Worm (Caenorhabditis elegans) whole organism, late embryonic: ENCODE measurements around the gene T08D10.3.

Experiments
- F13H6.1 ChIP-seq: sonication (generic microtip); optimal IDR thresholded peaks from 2 replicates; lab custom pipeline; 2016; ENCODE audit warnings: missing genetic modification characterization, missing compliant biosample characterization
- K02D7.2 ChIP-seq: sonication (generic microtip); optimal IDR thresholded peaks from 2 replicates; lab custom pipeline; 2017; ENCODE audit warnings: mild to moderate bottlenecking, missing genetic modification characterization, missing compliant biosample characterization
- K09A11.1 ChIP-seq: sonication (generic microtip); optimal IDR thresholded peaks from 2 replicates; lab custom pipeline; 2017; ENCODE audit warnings: antibody characterized with exemption, mild to moderate bottlenecking, missing genetic modification characterization, missing compliant biosample characterization; ENCODE audit not compliant: insufficient read depth
- Y22D7AL.16 ChIP-seq: sonication (generic microtip); optimal IDR thresholded peaks from 2 replicates; lab custom pipeline; 2016; ENCODE audit warnings: missing genetic modification characterization, missing compliant biosample characterization
- ahr-1 ChIP-seq: sonication (generic microtip); optimal IDR thresholded peaks from 2 replicates; lab custom pipeline; 2016; ENCODE audit warnings: missing genetic modification characterization, missing compliant biosample characterization
- ama-1 ChIP-seq: fragments of 150-350 bp; optimal IDR thresholded peaks from 2 replicates; lab custom pipeline; 2014
- ceh-19 ChIP-seq: fragments of 200-800 bp; sonication (Bioruptor generic); optimal IDR thresholded peaks from 2 replicates; lab custom pipeline; 2018; ENCODE audit warnings: mild to moderate bottlenecking, missing genetic modification characterization, missing compliant biosample characterization
- ceh-2 ChIP-seq: sonication (generic microtip); optimal IDR thresholded peaks from 2 replicates; lab custom pipeline; 2016; ENCODE audit warnings: missing genotype, missing genetic modification characterization, missing compliant biosample characterization
- ceh-22 ChIP-seq: sonication (generic microtip); optimal IDR thresholded peaks from 2 replicates; lab custom pipeline; 2017; ENCODE audit warnings: missing biosample characterization, missing genetic modification characterization
- ceh-30 ChIP-seq: fragments of 150-350 bp; optimal IDR thresholded peaks from 2 replicates; lab custom pipeline; 2014; ENCODE audit warnings: missing biosample characterization, missing genetic modification characterization
- ceh-31 ChIP-seq: sonication (generic microtip); optimal IDR thresholded peaks from 2 replicates; lab custom pipeline; 2016; ENCODE audit warnings: missing genetic modification characterization, missing compliant biosample characterization
- ceh-34 ChIP-seq: sonication (generic microtip); optimal IDR thresholded peaks from 2 replicates; lab custom pipeline; 2016; ENCODE audit warnings: mild to moderate bottlenecking, missing genetic modification characterization, missing compliant biosample characterization
- ceh-48 ChIP-seq: sonication (generic microtip); optimal IDR thresholded peaks from 2 replicates; lab custom pipeline; 2016; ENCODE audit warnings: missing genetic modification characterization, inconsistent platforms, missing compliant biosample characterization
- ceh-9 ChIP-seq: sonication (generic microtip); optimal IDR thresholded peaks from 2 replicates; lab custom pipeline; 2016; ENCODE audit warnings: mild to moderate bottlenecking, missing genetic modification characterization, inconsistent platforms, missing compliant biosample characterization
- dmd-4 ChIP-seq: sonication (generic microtip); optimal IDR thresholded peaks from 2 replicates; lab custom pipeline; 2016; ENCODE audit warnings: borderline replicate concordance, missing genetic modification characterization, missing compliant biosample characterization
- elt-2 ChIP-seq: sonication (generic microtip); optimal IDR thresholded peaks from 2 replicates; lab custom pipeline; 2016; ENCODE audit warnings: missing genetic modification reagents, missing genetic modification characterization, missing compliant biosample characterization
- ets-4 ChIP-seq: sonication (generic microtip); optimal IDR thresholded peaks from 2 replicates; lab custom pipeline; 2016; ENCODE audit warnings: missing genetic modification characterization, missing compliant biosample characterization
- fkh-10 ChIP-seq: fragments of 150-350 bp; optimal IDR thresholded peaks from 2 replicates; lab custom pipeline; 2014; ENCODE audit warnings: missing biosample characterization, missing genetic modification reagents, missing genetic modification characterization
- fkh-6 ChIP-seq: sonication (generic microtip); optimal IDR thresholded peaks from 2 replicates; lab custom pipeline; 2016; ENCODE audit warnings: missing genetic modification characterization, missing compliant biosample characterization
- hlh-13 ChIP-seq: fragments of 200-800 bp; sonication (Bioruptor generic); optimal IDR thresholded peaks from 2 replicates; lab custom pipeline; 2018; ENCODE audit warnings: mild to moderate bottlenecking, missing genetic modification characterization, missing compliant biosample characterization
- hlh-30 ChIP-seq: sonication (generic microtip); optimal IDR thresholded peaks from 2 replicates; lab custom pipeline; 2017; ENCODE audit warnings: antibody characterized with exemption, missing genetic modification characterization, missing compliant biosample characterization; ENCODE audit not compliant: insufficient read depth
- hlh-8 ChIP-seq: sonication (generic microtip); optimal IDR thresholded peaks from 2 replicates; lab custom pipeline; 2016; ENCODE audit warnings: missing genotype, missing genetic modification characterization, missing compliant biosample characterization
- lim-6 ChIP-seq: sonication (generic microtip); optimal IDR thresholded peaks from 2 replicates; lab custom pipeline; 2016; ENCODE audit warnings: missing genetic modification characterization, missing compliant biosample characterization
- madf-2 ChIP-seq: sonication (generic microtip); optimal IDR thresholded peaks from 2 replicates; lab custom pipeline; 2017; ENCODE audit warnings: missing genetic modification characterization, missing compliant biosample characterization
- nfya-1 ChIP-seq: sonication (generic microtip); optimal IDR thresholded peaks from 2 replicates; lab custom pipeline; 2017; ENCODE audit warnings: missing genetic modification characterization, mild to moderate bottlenecking, missing compliant biosample characterization, antibody characterized with exemption, moderate library complexity
- npax-4 ChIP-seq: sonication (generic microtip); optimal IDR thresholded peaks from 2 replicates; lab custom pipeline; 2016; ENCODE audit warnings: missing genetic modification characterization, missing compliant biosample characterization
- odd-2 ChIP-seq: sonication (generic microtip); optimal IDR thresholded peaks from 2 replicates; lab custom pipeline; 2017; ENCODE audit warnings: antibody characterized with exemption, mild to moderate bottlenecking, missing genetic modification characterization, missing compliant biosample characterization
- pat-9 ChIP-seq: fragments of 200-800 bp; sonication (Bioruptor generic); optimal IDR thresholded peaks from 2 replicates; lab custom pipeline; 2018; ENCODE audit warnings: mild to moderate bottlenecking, missing genetic modification characterization, moderate library complexity, missing compliant biosample characterization
- pax-1 ChIP-seq: fragments of 150-350 bp; optimal IDR thresholded peaks from 2 replicates; lab custom pipeline; 2014; ENCODE audit warnings: missing biosample characterization, missing genetic modification characterization
- pha-4 ChIP-seq: fragments of 150-350 bp; optimal IDR thresholded peaks from 2 replicates; lab custom pipeline; 2018; ENCODE audit warnings: missing biosample characterization, missing genetic modification reagents, missing genetic modification characterization
- pqm-1 ChIP-seq: sonication (generic microtip); optimal IDR thresholded peaks from 2 replicates; lab custom pipeline; 2016; ENCODE audit warnings: missing genetic modification characterization, missing compliant biosample characterization
- ref-2 ChIP-seq: sonication (generic microtip); optimal IDR thresholded peaks from 2 replicates; lab custom pipeline; 2016; ENCODE audit warnings: missing genetic modification characterization, missing compliant biosample characterization
- sox-2 ChIP-seq: fragments of 200-800 bp; sonication (Bioruptor generic); IDR thresholded peaks from 2 replicates; pipeline ENCODE4 v1.3.6; 2022; ENCODE audit warnings: missing genetic modification reagents, missing genetic modification characterization, missing compliant biosample characterization
- sox-4 ChIP-seq: sonication (generic microtip); optimal IDR thresholded peaks from 2 replicates; lab custom pipeline; 2017; ENCODE audit warnings: mild to moderate bottlenecking, missing genetic modification characterization, inconsistent platforms, missing compliant biosample characterization
- syd-9 ChIP-seq: sonication (generic microtip); optimal IDR thresholded peaks from 2 replicates; lab custom pipeline; 2016; ENCODE audit warnings: mild to moderate bottlenecking, missing genetic modification characterization, moderate library complexity, missing compliant biosample characterization
- tbx-2 ChIP-seq: sonication (generic microtip); optimal IDR thresholded peaks from 2 replicates; lab custom pipeline; 2016; ENCODE audit warnings: missing genetic modification characterization, missing compliant biosample characterization
- tbx-7 ChIP-seq: sonication (generic microtip); optimal IDR thresholded peaks from 2 replicates; lab custom pipeline; 2016; ENCODE audit warnings: missing genotype, missing genetic modification characterization, missing compliant biosample characterization
- ttx-3 ChIP-seq: sonication (generic microtip); optimal IDR thresholded peaks from 2 replicates; lab custom pipeline; 2016; ENCODE audit warnings: missing genetic modification reagents, missing genetic modification characterization, missing compliant biosample characterization
- unc-3 ChIP-seq, 2 experiments: fragments of 200-800 bp in 1 of 2; sonication (Bioruptor generic) in 1 of 2; sonication (generic microtip) in 1 of 2; conservative IDR thresholded peaks in 1 of 2; optimal IDR thresholded peaks in 1 of 2; 2 replicates each; pipeline versions ENCODE4 v1.3.6 to Lab custom; 2016 to 2022; ENCODE audit warnings: missing compliant biosample characterization in 2 of 2, missing genetic modification characterization in 2 of 2, missing genetic modification reagents in 1 of 2
- unc-42 ChIP-seq: sonication (generic microtip); optimal IDR thresholded peaks from 2 replicates; lab custom pipeline; 2016; ENCODE audit warnings: missing genotype, missing genetic modification characterization, missing compliant biosample characterization
- ztf-16 ChIP-seq: sonication (generic microtip); optimal IDR thresholded peaks from 2 replicates; lab custom pipeline; 2017; ENCODE audit warnings: missing genetic modification characterization, missing compliant biosample characterization

T08D10.3 gene

DNA sequence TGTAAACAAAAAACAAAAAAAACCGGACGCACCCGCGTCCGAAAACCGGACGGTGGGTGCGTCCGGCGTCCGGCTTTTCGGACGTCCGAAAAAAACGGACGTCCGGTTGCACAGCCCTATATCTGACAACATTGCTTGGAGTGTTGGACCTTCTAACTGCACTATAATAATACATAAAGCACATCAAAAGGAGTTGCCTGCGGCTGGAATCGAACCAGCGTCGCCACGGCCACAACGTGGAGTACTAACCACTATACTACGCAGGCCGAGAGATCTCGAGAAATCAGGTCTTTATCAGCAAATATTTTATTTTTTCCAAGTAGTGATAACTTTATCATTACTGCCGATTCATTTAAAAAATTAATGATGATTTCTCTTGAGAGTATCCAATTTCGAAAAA lies 38.1 kb downstream of the T08D10.3 start:
- TF ChIP-seq unc-42: no peak
- no peak for TF ChIP-seq madf-2 (tag; lab: Kevin White, UChicago)
- no peak for TF ChIP-seq hlh-13 (GFP tag; lab: Kevin White, UChicago)
- no peak for TF ChIP-seq ttx-3 (tag; lab: Kevin White, UChicago)
- TF ChIP-seq elt-2 (tag; lab: Kevin White, UChicago): no peak
- no peak for TF ChIP-seq ceh-31 (tag; lab: Kevin White, UChicago)
- no peak for TF ChIP-seq ceh-48 (tag; lab: Kevin White, UChicago)
- TF ChIP-seq pha-4 (tag; lab: Kevin White, UChicago): no peak
- no peak for TF ChIP-seq nfya-1 (tag; lab: Kevin White, UChicago)
- no peak for TF ChIP-seq ceh-19 (GFP tag; lab: Kevin White, UChicago)
- no peak for TF ChIP-seq dmd-4 (tag; lab: Kevin White, UChicago)
- TF ChIP-seq ama-1 (lab: Kevin White, UChicago): no peak
- TF ChIP-seq lim-6: no peak
- no peak for TF ChIP-seq fkh-6 (tag; lab: Kevin White, UChicago)
- TF ChIP-seq npax-4: no peak
- TF ChIP-seq ets-4: no peak
- no peak for TF ChIP-seq sox-4
- TF ChIP-seq K09A11.1 (tag; lab: Kevin White, UChicago): no peak
- TF ChIP-seq, all 69 proteins: peak for 0

DNA sequence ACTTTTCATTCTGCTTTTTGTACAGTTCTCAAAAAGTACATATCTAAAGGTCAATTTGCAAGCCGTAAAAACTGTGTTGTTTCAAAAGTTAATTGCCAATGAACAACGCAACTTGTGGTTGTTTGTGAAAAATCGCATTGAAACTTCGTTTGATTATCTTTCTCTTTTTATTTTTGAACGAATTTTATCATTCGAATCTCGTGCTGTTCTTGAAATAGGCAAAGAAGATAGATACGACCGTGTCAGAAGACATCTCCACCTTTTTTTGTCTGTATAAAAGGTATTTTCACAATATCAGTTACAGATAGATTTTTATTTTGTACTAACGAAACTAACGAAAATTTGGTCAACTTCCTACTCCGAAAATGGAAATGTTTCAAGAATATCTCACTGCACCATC lies 39.3 kb downstream of the T08D10.3 start, which contains the start of gene C49F5.7:
TSS of gene C49F5.7 (plus strand) at position 301 of the 400 bp plus-strand sequence.
- TF ChIP-seq madf-2 (tag; lab: Kevin White, UChicago): no peak
- no peak for TF ChIP-seq ceh-34
- TF ChIP-seq ceh-2 (tag; lab: Kevin White, UChicago): no peak
- TF ChIP-seq pax-1 (tag; lab: Kevin White, UChicago): no peak
- TF ChIP-seq unc-3 (GFP tag; conservative IDR thresholded peaks at IDR 0.05; lab: Robert Waterston, UW): no peak
- no peak for TF ChIP-seq unc-3 (tag; optimal IDR thresholded peaks at IDR 0.05; lab: Kevin White, UChicago)
- TF ChIP-seq syd-9: no peak
- no peak for TF ChIP-seq pqm-1 (tag; lab: Kevin White, UChicago)
- TF ChIP-seq ztf-16 (tag; lab: Kevin White, UChicago): no peak
- TF ChIP-seq fkh-6 (tag; lab: Kevin White, UChicago): no peak
- TF ChIP-seq tbx-2 (tag; lab: Kevin White, UChicago): no peak
- TF ChIP-seq ama-1 (lab: Kevin White, UChicago): no peak
- no peak for TF ChIP-seq lim-6

DNA sequence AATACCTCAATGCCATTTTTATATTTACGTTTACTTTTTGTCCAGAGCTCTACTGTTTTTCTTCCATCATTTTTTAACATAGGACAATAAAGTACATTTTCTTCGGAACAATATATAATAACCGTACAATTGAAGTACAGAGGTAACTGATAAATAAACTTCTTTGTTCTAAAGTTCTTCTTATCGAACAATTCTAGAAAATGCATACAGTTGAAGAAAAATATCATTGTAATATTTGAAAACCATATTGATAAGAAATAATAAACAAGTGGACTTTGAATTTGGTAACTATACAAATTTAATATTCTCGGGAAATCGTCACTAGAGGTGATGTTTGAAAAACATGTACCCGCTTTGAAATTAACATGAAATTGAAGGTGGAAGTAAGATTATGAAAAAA lies 41.4 kb downstream of the T08D10.3 start:
- TF ChIP-seq K02D7.2 (no peak), syd-9 (no peak), ceh-2 (tag; lab: Kevin White, UChicago) (no peak), dmd-4 (tag; lab: Kevin White, UChicago) (no peak), sox-2 (GFP tag; lab: Robert Waterston, UW) (no peak), ref-2 (tag; lab: Kevin White, UChicago) (no peak), hlh-8 (no peak), ceh-9 (no peak), ceh-30 (tag; lab: Kevin White, UChicago) (no peak), fkh-10 (GFP tag; lab: Kevin White, UChicago) (no peak), unc-3 (GFP tag; conservative IDR thresholded peaks at IDR 0.05; lab: Robert Waterston, UW) (no peak), unc-3 (tag; optimal IDR thresholded peaks at IDR 0.05; lab: Kevin White, UChicago) (no peak), hlh-30 (tag; lab: Kevin White, UChicago) (no peak), hlh-13 (GFP tag; lab: Kevin White, UChicago) (no peak), Y22D7AL.16 (tag; lab: Kevin White, UChicago) (no peak)
- TF ChIP-seq, all 69 proteins: peak for 0

DNA sequence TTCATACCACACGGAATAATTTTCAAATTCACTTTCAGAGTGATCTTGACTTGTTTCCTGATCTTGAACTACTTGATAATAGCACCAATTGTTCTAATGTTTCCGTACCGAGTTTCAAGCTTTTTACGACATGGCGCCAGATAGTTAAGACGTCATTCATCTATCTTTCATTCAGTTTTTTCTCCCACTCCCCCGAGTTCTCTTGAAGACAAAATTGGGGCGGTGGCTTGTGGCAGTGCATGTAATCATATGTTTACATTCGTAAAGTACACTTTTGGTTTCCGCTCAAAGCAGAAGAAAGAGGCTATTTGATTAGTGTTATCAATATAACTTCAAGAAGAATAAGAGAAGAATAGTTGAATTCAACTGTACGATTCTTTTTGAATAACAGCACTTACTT lies 44.3 kb downstream of the T08D10.3 start:
- TF ChIP-seq ahr-1 (tag; lab: Kevin White, UChicago): no peak
- TF ChIP-seq ceh-22: no peak
- TF ChIP-seq tbx-7 (tag; lab: Kevin White, UChicago): no peak
- TF ChIP-seq K02D7.2: no peak
- no peak for TF ChIP-seq hlh-13 (GFP tag; lab: Kevin White, UChicago)
- TF ChIP-seq odd-2: no peak
- no peak for TF ChIP-seq fkh-6 (tag; lab: Kevin White, UChicago)
- TF ChIP-seq unc-3 (GFP tag; conservative IDR thresholded peaks at IDR 0.05; lab: Robert Waterston, UW): no peak
- TF ChIP-seq unc-3 (tag; optimal IDR thresholded peaks at IDR 0.05; lab: Kevin White, UChicago): no peak
- no peak for TF ChIP-seq madf-2 (tag; lab: Kevin White, UChicago)
- no peak for TF ChIP-seq pat-9 (tag; lab: Kevin White, UChicago)
- no peak for TF ChIP-seq ceh-48 (tag; lab: Kevin White, UChicago)
- TF ChIP-seq F13H6.1 (tag; lab: Kevin White, UChicago): no peak
- TF ChIP-seq, all 69 proteins: peak for 0
